Fruit fly (Drosophila melanogaster): ENCODE measurements around the gene Npc2d.

The Npc2d gene

dm6 chr3R:10100498-10101196 is 44.8 kb upstream of the Npc2d start (continued):
- TF ChIP-seq Fer1 (GFP tag; optimal IDR thresholded peaks at IDR 0.05) (peak; percentile 65), CG8478 (optimal IDR thresholded peaks at IDR 0.05) (no peak), so (GFP tag; IDR thresholded peaks at IDR 0.05) (no peak), CG1792 (GFP tag; optimal IDR thresholded peaks at IDR 0.05) (no peak), pho (GFP tag; optimal IDR thresholded peaks at IDR 0.05) (no peak), Oaz (GFP tag; IDR thresholded peaks at IDR 0.05) (no peak), CG4707 (GFP tag; optimal IDR thresholded peaks at IDR 0.05) (no peak), Atf6 (GFP tag; IDR thresholded peaks at IDR 0.05) (0 out of 2 replicates have a peak, but pooled peaks have one; percentile 30), CG3163 (GFP tag; optimal IDR thresholded peaks at IDR 0.05) (no peak), CG2875 (GFP tag; optimal IDR thresholded peaks at IDR 0.05) (no peak), CG8281 (tag; optimal IDR thresholded peaks at IDR 0.05) (no peak), Gsc (GFP tag; IDR thresholded peaks at IDR 0.05) (no peak), abd-A (tag; optimal IDR thresholded peaks at IDR 0.05) (no peak), tap (tag; optimal IDR thresholded peaks at IDR 0.05) (no peak), kay (GFP tag; optimal IDR thresholded peaks at IDR 0.05) (no peak), CG12769 (tag; optimal IDR thresholded peaks at IDR 0.05) (peak; percentile 55), CG18764 (GFP tag; optimal IDR thresholded peaks at IDR 0.05) (no peak), sna (GFP tag; IDR thresholded peaks at IDR 0.05; ENCODE audit: partially characterized antibody) (no peak), Sox100B (GFP tag; optimal IDR thresholded peaks at IDR 0.05) (no peak), Hand (GFP tag; optimal IDR thresholded peaks at IDR 0.05) (no peak), CG17359 (tag; optimal IDR thresholded peaks at IDR 0.05) (peak; percentile 47), schlank (tag; optimal IDR thresholded peaks at IDR 0.05) (no peak), hth (optimal IDR thresholded peaks at IDR 0.05) (no peak), CG13287 (GFP tag; IDR thresholded peaks at IDR 0.05; ENCODE audit: partially characterized antibody) (peak; percentile 33; the same call in 1 of the 2 replicates), Fer3 (tag; optimal IDR thresholded peaks at IDR 0.05) (peak; percentile 7), gsb (GFP tag; IDR thresholded peaks at IDR 0.05) (no peak), bbx (GFP tag; IDR thresholded peaks at IDR 0.05; ENCODE audit: partially characterized antibody) (peak; percentile 35; the same call in 1 of the 2 replicates), CG2712 (tag; optimal IDR thresholded peaks at IDR 0.05) (peak; percentile 6), Taf1 (GFP tag; IDR thresholded peaks at IDR 0.05) (no peak), CG10366 (GFP tag; IDR thresholded peaks at IDR 0.05) (0 out of 2 replicates have a peak, but pooled peaks have one; percentile 14), p53 (GFP tag; optimal IDR thresholded peaks at IDR 0.05) (no peak), CG1647 (GFP tag; optimal IDR thresholded peaks at IDR 0.05) (no peak), wdn (GFP tag; IDR thresholded peaks at IDR 0.05) (no peak), sd (tag; optimal IDR thresholded peaks at IDR 0.05) (peak; percentile 66), CG17612 (GFP tag; IDR thresholded peaks at IDR 0.05) (peak; percentile 64; the same call in 1 of the 2 replicates), CG1603 (tag; optimal IDR thresholded peaks at IDR 0.05) (peak; percentile 45), CG7786 (GFP tag; optimal IDR thresholded peaks at IDR 0.05) (no peak), CG16779 (GFP tag; IDR thresholded peaks at IDR 0.05) (no peak), CG8089 (GFP tag; optimal IDR thresholded peaks at IDR 0.05) (no peak), aop (GFP tag; IDR thresholded peaks at IDR 0.05) (no peak), tup (GFP tag; optimal IDR thresholded peaks at IDR 0.05) (no peak), odd (GFP tag; optimal IDR thresholded peaks at IDR 0.05) (no peak), chn (GFP tag; optimal IDR thresholded peaks at IDR 0.05) (no peak), al (GFP tag; IDR thresholded peaks at IDR 0.05) (no peak), eyg (GFP tag; optimal IDR thresholded peaks at IDR 0.05) (no peak), sens-2 (GFP tag; IDR thresholded peaks at IDR 0.05) (no peak), caup (GFP tag; optimal IDR thresholded peaks at IDR 0.05; ENCODE audit: severe bottlenecking) (peak; percentile 45), run (tag; optimal IDR thresholded peaks at IDR 0.05) (no peak), CG11504 (tag; optimal IDR thresholded peaks at IDR 0.05) (peak; percentile 32), CG6854 (GFP tag; optimal IDR thresholded peaks at IDR 0.05) (no peak), CG11247 (GFP tag; IDR thresholded peaks at IDR 0.05) (peak; percentile 64)
